Fruit fly (Drosophila melanogaster): Measurements from ENCODE around the gene Npc2e.

Gene Npc2e

dm6 chr3R:10032951-10033720 is 20.0 kb upstream of the Npc2e start (continued):
- TF ChIP-seq da (GFP tag; optimal IDR thresholded peaks at IDR 0.05) (no peak), Vsx1 (GFP tag; optimal IDR thresholded peaks at IDR 0.05) (peak; percentile 4), bab2 (GFP tag; optimal IDR thresholded peaks at IDR 0.05) (no peak), chm (GFP tag; IDR thresholded peaks at IDR 0.05) (no peak), NfI (GFP tag; optimal IDR thresholded peaks at IDR 0.05) (no peak), org-1 (GFP tag; optimal IDR thresholded peaks at IDR 0.05) (no peak), CG31365 (tag; optimal IDR thresholded peaks at IDR 0.05) (no peak), CG7786 (GFP tag; optimal IDR thresholded peaks at IDR 0.05) (no peak), lov (optimal IDR thresholded peaks at IDR 0.05) (no peak), lov (GFP tag; IDR thresholded peaks at IDR 0.05) (no peak), bowl (GFP tag; IDR thresholded peaks at IDR 0.05) (no peak), ssp (GFP tag; IDR thresholded peaks at IDR 0.05) (no peak), CG9932 (GFP tag; IDR thresholded peaks at IDR 0.05) (no peak), CG32772 (GFP tag; IDR thresholded peaks at IDR 0.05) (no peak), Dad (GFP tag; optimal IDR thresholded peaks at IDR 0.05) (no peak), pzg (GFP tag; optimal IDR thresholded peaks at IDR 0.05) (no peak), CG11085 (GFP tag; IDR thresholded peaks at IDR 0.05) (no peak), CG16779 (GFP tag; IDR thresholded peaks at IDR 0.05) (no peak), HHEX (GFP tag; optimal IDR thresholded peaks at IDR 0.05) (no peak), Awh (GFP tag; IDR thresholded peaks at IDR 0.05) (no peak; the same call in 1 of the 2 replicates), jumu (GFP tag; optimal IDR thresholded peaks at IDR 0.05) (no peak), CG15601 (tag; optimal IDR thresholded peaks at IDR 0.05) (peak; percentile 1), CG4730 (GFP tag; IDR thresholded peaks at IDR 0.05) (no peak), CG8290 (GFP tag; optimal IDR thresholded peaks at IDR 0.05) (no peak), CG8290 (tag; optimal IDR thresholded peaks at IDR 0.05) (peak in 1 of 2 experiments; percentile 11), CG32532 (GFP tag; IDR thresholded peaks at IDR 0.05) (no peak), nmo (GFP tag; optimal IDR thresholded peaks at IDR 0.05) (peak; percentile 44), sens-2 (GFP tag; IDR thresholded peaks at IDR 0.05) (no peak), ERR (GFP tag; optimal IDR thresholded peaks at IDR 0.05) (no peak), PHDP (tag; optimal IDR thresholded peaks at IDR 0.05) (peak; percentile 16), CG10366 (GFP tag; IDR thresholded peaks at IDR 0.05) (no peak), onecut (GFP tag; IDR thresholded peaks at IDR 0.05) (peak; percentile 90), unpg (GFP tag; optimal IDR thresholded peaks at IDR 0.05) (peak; percentile 30), Aef1 (GFP tag; IDR thresholded peaks at IDR 0.05) (no peak), z (GFP tag; IDR thresholded peaks at IDR 0.05) (no peak), repo (GFP tag; optimal IDR thresholded peaks at IDR 0.05) (no peak), Hr51 (GFP tag; optimal IDR thresholded peaks at IDR 0.05) (peak in 1 of 2 experiments; percentile 47), sens (GFP tag) (peak; percentile 86), CG10267 (tag; optimal IDR thresholded peaks at IDR 0.05) (no peak), Hr78 (GFP tag; optimal IDR thresholded peaks at IDR 0.05) (no peak), CG18619 (GFP tag; optimal IDR thresholded peaks at IDR 0.05) (peak; percentile 2), run (tag; optimal IDR thresholded peaks at IDR 0.05) (no peak), CG8281 (tag; optimal IDR thresholded peaks at IDR 0.05) (peak; percentile 99), Fer2 (tag; optimal IDR thresholded peaks at IDR 0.05) (no peak), gsb-n (tag; optimal IDR thresholded peaks at IDR 0.05) (no peak), Dref (GFP tag; IDR thresholded peaks at IDR 0.05) (no peak), Atf3 (GFP tag; optimal IDR thresholded peaks at IDR 0.05) (no peak), chinmo (GFP tag; IDR thresholded peaks at IDR 0.05; ENCODE audit: partially characterized antibody) (0 out of 4 replicates have a peak, but pooled peaks have one; percentile 56), Abd-B (GFP tag; optimal IDR thresholded peaks at IDR 0.05) (peak; percentile 41), tna (GFP tag; IDR thresholded peaks at IDR 0.05; ENCODE audit: partially characterized antibody) (no peak), zfh1 (GFP tag; IDR thresholded peaks at IDR 0.05) (no peak)
